Fruit fly (Drosophila melanogaster) whole organism, embryonic: ENCODE measurements around the gene CG13634.

Source experiments
- ATbp ChIP-seq: fragments of 200-800 bp; sonication (Bioruptor generic); optimal IDR thresholded peaks from 2 replicates; lab custom pipeline; 2017; ENCODE audit warnings: missing biosample characterization, mild to moderate bottlenecking, missing genetic modification characterization, missing genetic modification reagents
- Ada2b ChIP-seq: fragments of 200-800 bp; sonication (Bioruptor generic); IDR thresholded peaks from 2 replicates; pipeline ENCODE4 v1.3.6; 2022; ENCODE audit warnings: missing biosample characterization, missing genetic modification characterization
- CG11560 ChIP-seq: fragments of 200-800 bp; sonication (Bioruptor generic); IDR thresholded peaks from 3 replicates; pipeline ENCODE4 v1.3.6; 2022; ENCODE audit warnings: missing biosample characterization, missing genetic modification characterization
- CG12104 ChIP-seq: fragments of 200-800 bp; sonication (Bioruptor generic); optimal IDR thresholded peaks from 3 replicates; lab custom pipeline; 2016; ENCODE audit warnings: missing biosample characterization, missing genetic modification characterization
- CG1233 ChIP-seq: fragments of 200-800 bp; sonication (Bioruptor generic); optimal IDR thresholded peaks from 4 replicates; lab custom pipeline; 2018; ENCODE audit warnings: missing biosample characterization, mild to moderate bottlenecking, missing genetic modification characterization
- CG13287 ChIP-seq: fragments of 200-800 bp; sonication (Bioruptor generic); IDR thresholded peaks from 2 replicates; pipeline ENCODE4 v1.3.6; 2022; ENCODE audit warnings: missing biosample characterization, missing genetic modification characterization; ENCODE audit not compliant: partially characterized antibody
- CG13775 ChIP-seq: fragments of 200-800 bp; sonication (Bioruptor generic); optimal IDR thresholded peaks from 3 replicates; lab custom pipeline; 2017; ENCODE audit warnings: missing biosample characterization, mild to moderate bottlenecking, missing genetic modification characterization
- CG14667 ChIP-seq: fragments of 200-800 bp; sonication (Bioruptor generic); IDR thresholded peaks from 2 replicates; pipeline ENCODE4 v1.3.6; 2022; ENCODE audit warnings: missing biosample characterization, missing genetic modification characterization
- CG14710 ChIP-seq: fragments of 200-800 bp; sonication (Bioruptor generic); optimal IDR thresholded peaks from 3 replicates; lab custom pipeline; 2019; ENCODE audit warnings: missing biosample characterization, mild to moderate bottlenecking, missing genetic modification characterization, moderate library complexity
- CG1529 ChIP-seq: fragments of 200-800 bp; sonication (Bioruptor generic); optimal IDR thresholded peaks from 3 replicates; lab custom pipeline; 2018; ENCODE audit warnings: missing biosample characterization, missing genetic modification characterization
- CG17186 ChIP-seq: fragments of 200-800 bp; sonication (Bioruptor generic); optimal IDR thresholded peaks from 3 replicates; lab custom pipeline; 2017; ENCODE audit warnings: missing biosample characterization, missing genetic modification reagents, missing genetic modification characterization
- CG17359 ChIP-seq: fragments of 200-800 bp; sonication (Bioruptor generic); optimal IDR thresholded peaks from 3 replicates; lab custom pipeline; 2018; ENCODE audit warnings: missing biosample characterization, mild to moderate bottlenecking, missing genetic modification characterization, moderate library complexity
- CG31441 ChIP-seq: fragments of 200-800 bp; sonication (Bioruptor generic); IDR thresholded peaks from 2 replicates; pipeline ENCODE4 v1.3.6; 2022; ENCODE audit warnings: missing biosample characterization, missing genetic modification characterization
- CG32532 ChIP-seq: fragments of 200-800 bp; sonication (Bioruptor generic); IDR thresholded peaks from 2 replicates; pipeline ENCODE4 v1.3.6; 2022; ENCODE audit warnings: missing biosample characterization, missing genetic modification characterization
- CG34376 ChIP-seq: fragments of 200-800 bp; sonication (Bioruptor generic); optimal IDR thresholded peaks from 2 replicates; lab custom pipeline; 2018; ENCODE audit warnings: missing biosample characterization, mild to moderate bottlenecking, missing genetic modification characterization
- CG5953 ChIP-seq: fragments of 200-800 bp; sonication (Bioruptor generic); IDR thresholded peaks from 2 replicates; pipeline ENCODE4 v1.3.6; 2022; ENCODE audit warnings: missing biosample characterization, missing genetic modification characterization
- CG6854 ChIP-seq: fragments of 200-800 bp; sonication (Bioruptor generic); optimal IDR thresholded peaks from 3 replicates; lab custom pipeline; 2017; ENCODE audit warnings: missing biosample characterization, mild to moderate bottlenecking, missing genetic modification characterization
- CG7745 ChIP-seq: fragments of 200-800 bp; sonication (Bioruptor generic); optimal IDR thresholded peaks from 2 replicates; lab custom pipeline; 2018; ENCODE audit warnings: missing biosample characterization, mild to moderate bottlenecking, missing genetic modification characterization, moderate library complexity
- CG9797 ChIP-seq: fragments of 200-800 bp; sonication (Bioruptor generic); optimal IDR thresholded peaks from 3 replicates; lab custom pipeline; 2018; ENCODE audit warnings: missing biosample characterization, mild to moderate bottlenecking, missing genetic modification characterization
- Dbx ChIP-seq: fragments of 200-800 bp; sonication (Bioruptor generic); IDR thresholded peaks from 3 replicates; pipeline ENCODE4 v1.3.6; 2022; ENCODE audit warnings: missing biosample characterization, missing genetic modification characterization
- Eip74EF ChIP-seq, 2 experiments: fragments of 200-800 bp in 1 of 2; fragments of >200 bp in 1 of 2; sonication (Bioruptor generic) in 1 of 2; optimal IDR thresholded peaks; 2 replicates each; lab custom pipeline; 2017 to 2019; ENCODE audit warnings: missing biosample characterization in 2 of 2, missing genetic modification characterization in 2 of 2, mild to moderate bottlenecking in 1 of 2, moderate library complexity in 1 of 2
- Gug ChIP-seq: fragments of 200-800 bp; sonication (Bioruptor generic); IDR thresholded peaks from 4 replicates; pipeline ENCODE4 v1.3.6; 2022; ENCODE audit warnings: missing biosample characterization, missing genetic modification characterization
- Hmr ChIP-seq: fragments of 200-800 bp; sonication (Bioruptor generic); optimal IDR thresholded peaks from 3 replicates; lab custom pipeline; 2017; ENCODE audit warnings: mild to moderate bottlenecking, missing biosample characterization, missing genetic modification reagents, missing genetic modification characterization
- Hr51 ChIP-seq, 2 experiments: fragments of 200-800 bp; sonication (Bioruptor generic); optimal IDR thresholded peaks; 2 replicates in 1 of 2; 3 replicates in 1 of 2; lab custom pipeline; 2016 to 2018; ENCODE audit warnings: missing biosample characterization in 2 of 2, missing genetic modification characterization in 2 of 2, mild to moderate bottlenecking in 1 of 2, moderate library complexity in 1 of 2
- Hr78 ChIP-seq, 2 experiments: fragments of 200-800 bp in 1 of 2; fragments of >200 bp in 1 of 2; sonication (Bioruptor generic) in 1 of 2; optimal IDR thresholded peaks; 2 replicates each; lab custom pipeline; 2017 to 2019; ENCODE audit warnings: missing biosample characterization in 2 of 2, missing genetic modification characterization in 2 of 2, mild to moderate bottlenecking in 1 of 2, moderate library complexity in 1 of 2
- Rx ChIP-seq: fragments of 200-800 bp; sonication (Bioruptor generic); IDR thresholded peaks from 2 replicates; pipeline ENCODE4 v1.3.6; 2022; ENCODE audit warnings: missing biosample characterization, missing genetic modification characterization
- Six4 ChIP-seq: fragments of 200-800 bp; sonication (Bioruptor generic); optimal IDR thresholded peaks from 2 replicates; lab custom pipeline; 2016; ENCODE audit warnings: missing biosample characterization, missing genetic modification characterization
- ac ChIP-seq: fragments of 200-800 bp; sonication (Bioruptor generic); optimal IDR thresholded peaks from 3 replicates; lab custom pipeline; 2017; ENCODE audit warnings: missing biosample characterization, mild to moderate bottlenecking, missing genetic modification characterization
- amos ChIP-seq: fragments of 200-800 bp; sonication (Bioruptor generic); IDR thresholded peaks from 2 replicates; pipeline ENCODE4 v1.3.6; 2022; ENCODE audit warnings: missing biosample characterization, missing genetic modification characterization; ENCODE audit not compliant: partially characterized antibody
- ase ChIP-seq: fragments of 200-800 bp; sonication (Bioruptor generic); IDR thresholded peaks from 3 replicates; pipeline ENCODE4 v1.3.6; 2022; ENCODE audit warnings: missing biosample characterization, missing genetic modification characterization
- bcd ChIP-seq: fragments of 200-800 bp; sonication (Bioruptor generic); optimal IDR thresholded peaks from 2 replicates; lab custom pipeline; 2017; ENCODE audit warnings: missing biosample characterization, mild to moderate bottlenecking, missing genetic modification characterization
- cad ChIP-seq: fragments of >200 bp; optimal IDR thresholded peaks from 2 replicates; lab custom pipeline; 2017; ENCODE audit warnings: missing biosample characterization, missing genetic modification characterization
- chif ChIP-seq, 2 experiments: fragments of 200-800 bp; sonication (Bioruptor generic); optimal IDR thresholded peaks; 3 replicates each; lab custom pipeline; 2016; ENCODE audit warnings: missing biosample characterization in 2 of 2, missing genetic modification characterization in 2 of 2
- crol ChIP-seq: fragments of 200-800 bp; sonication (Bioruptor generic); IDR thresholded peaks from 2 replicates; pipeline ENCODE4 v1.3.6; 2022; ENCODE audit warnings: missing biosample characterization, missing genetic modification characterization
- dati ChIP-seq: fragments of 200-800 bp; sonication (Bioruptor generic); IDR thresholded peaks from 2 replicates; pipeline ENCODE4 v1.3.6; 2022; ENCODE audit warnings: missing biosample characterization, missing genetic modification characterization
- dimm ChIP-seq: fragments of 200-800 bp; sonication (Bioruptor generic); IDR thresholded peaks from 2 replicates; pipeline ENCODE4 v1.3.6; 2022; ENCODE audit warnings: missing biosample characterization, missing genetic modification characterization
- en ChIP-seq: fragments of 200-800 bp; sonication (Bioruptor generic); optimal IDR thresholded peaks from 2 replicates; lab custom pipeline; 2016; ENCODE audit warnings: missing biosample characterization, missing genetic modification characterization
- fru ChIP-seq: fragments of >200 bp; optimal IDR thresholded peaks from 2 replicates; lab custom pipeline; 2017
- gcm ChIP-seq: fragments of 200-800 bp; sonication (Bioruptor generic); optimal IDR thresholded peaks from 2 replicates; lab custom pipeline; 2019; ENCODE audit warnings: missing biosample characterization, mild to moderate bottlenecking, missing genetic modification characterization, moderate library complexity
- gem ChIP-seq: fragments of 200-800 bp; sonication (Bioruptor generic); optimal IDR thresholded peaks from 2 replicates; lab custom pipeline; 2019; ENCODE audit warnings: missing biosample characterization, mild to moderate bottlenecking, missing genetic modification characterization, moderate library complexity
- hb ChIP-seq: fragments of 200-800 bp; sonication (Bioruptor generic); IDR thresholded peaks from 3 replicates; pipeline ENCODE4 v1.3.6; 2022; ENCODE audit warnings: missing biosample characterization, missing genetic modification characterization; ENCODE audit not compliant: partially characterized antibody
- jing ChIP-seq: fragments of 200-800 bp; sonication (Bioruptor generic); optimal IDR thresholded peaks from 2 replicates; lab custom pipeline; 2018; ENCODE audit warnings: missing biosample characterization, mild to moderate bottlenecking, missing genetic modification characterization
- klu ChIP-seq: fragments of 200-800 bp; sonication (Bioruptor generic); IDR thresholded peaks from 2 replicates; pipeline ENCODE4 v1.3.6; 2022; ENCODE audit warnings: missing biosample characterization, missing genetic modification characterization
- maf-S ChIP-seq: fragments of 200-800 bp; sonication (Bioruptor generic); optimal IDR thresholded peaks from 2 replicates; lab custom pipeline; 2016; ENCODE audit warnings: missing biosample characterization, missing genetic modification characterization
- mirr ChIP-seq: fragments of 200-800 bp; sonication (Bioruptor generic); optimal IDR thresholded peaks from 3 replicates; lab custom pipeline; 2018; ENCODE audit warnings: missing biosample characterization, mild to moderate bottlenecking, missing genetic modification characterization
- nerfin-2 ChIP-seq: fragments of 200-800 bp; sonication (Bioruptor generic); IDR thresholded peaks from 2 replicates; pipeline ENCODE4 v1.3.6; 2022; ENCODE audit warnings: missing biosample characterization, missing genetic modification characterization; ENCODE audit not compliant: partially characterized antibody
- org-1 ChIP-seq: fragments of 200-800 bp; sonication (Bioruptor generic); optimal IDR thresholded peaks from 2 replicates; lab custom pipeline; 2017; ENCODE audit warnings: missing biosample characterization, missing genetic modification characterization
- phol ChIP-seq: fragments of 200-800 bp; sonication (Bioruptor generic); optimal IDR thresholded peaks from 3 replicates; lab custom pipeline; 2018; ENCODE audit warnings: missing biosample characterization, mild to moderate bottlenecking, missing genetic modification characterization, moderate library complexity
- sd ChIP-seq: fragments of 200-800 bp; sonication (Bioruptor generic); optimal IDR thresholded peaks from 3 replicates; lab custom pipeline; 2018; ENCODE audit warnings: missing biosample characterization, mild to moderate bottlenecking, missing genetic modification characterization, moderate library complexity
- sob ChIP-seq: fragments of 200-800 bp; sonication (Bioruptor generic); IDR thresholded peaks from 2 replicates; pipeline ENCODE4 v1.3.6; 2022; ENCODE audit warnings: missing biosample characterization, missing genetic modification characterization
- wek ChIP-seq: fragments of 200-800 bp; sonication (Bioruptor generic); optimal IDR thresholded peaks from 3 replicates; lab custom pipeline; 2018; ENCODE audit warnings: missing biosample characterization, mild to moderate bottlenecking, missing genetic modification characterization, moderate library complexity

Gene CG13634

dm6 chr3R:24753561-24754027 is 36.3 kb downstream of the CG13634 start, which contains the start of gene asp (continued):
- no peak for TF ChIP-seq jing (GFP tag; lab: Kevin White, UChicago)
- no peak for TF ChIP-seq org-1 (GFP tag; lab: Kevin White, UChicago)
- TF ChIP-seq CG6854 (GFP tag; lab: Kevin White, UChicago) = no peak
- no peak for TF ChIP-seq gem (tag; lab: Kevin White, UChicago)
- TF ChIP-seq dimm (GFP tag; lab: Robert Waterston, UW) = no peak
- TF ChIP-seq sd (tag; lab: Kevin White, UChicago) = no peak
- no peak for TF ChIP-seq Rx
- no peak for TF ChIP-seq cad (GFP tag; lab: Kevin White, UChicago)
- peak; percentile 59 for TF ChIP-seq CG9797 (GFP tag; lab: Kevin White, UChicago)
- no peak for TF ChIP-seq CG1233
- TF ChIP-seq Gug (GFP tag; lab: Robert Waterston, UW) = no peak
- no peak for TF ChIP-seq CG7745 (tag; lab: Kevin White, UChicago)
- no peak for TF ChIP-seq fru (lab: Kevin White, UChicago)
- TF ChIP-seq CG12104 (GFP tag; lab: Kevin White, UChicago) = no peak
- peak; percentile 73 for TF ChIP-seq CG14710 (tag; lab: Kevin White, UChicago)
- TF ChIP-seq dati (GFP tag; lab: Robert Waterston, UW) = no peak
- no peak for TF ChIP-seq Dbx (GFP tag; lab: Robert Waterston, UW)
- TF ChIP-seq mirr (GFP tag; lab: Kevin White, UChicago) = no peak
- TF ChIP-seq Hr51 (GFP tag; optimal IDR thresholded peaks at IDR 0.05; lab: Kevin White, UChicago) = no peak
- TF ChIP-seq nerfin-2 (GFP tag; lab: Robert Waterston, UW) = peak; percentile 87
- peak; percentile 77 for TF ChIP-seq amos (GFP tag; lab: Robert Waterston, UW)
- no peak for TF ChIP-seq CG5953 (GFP tag; lab: Robert Waterston, UW)
- no peak for TF ChIP-seq chif (GFP tag; optimal IDR thresholded peaks at IDR 0.05; lab: Kevin White, UChicago)
- no peak for TF ChIP-seq CG1529 (GFP tag; lab: Kevin White, UChicago)
- TF ChIP-seq gcm = no peak
- TF ChIP-seq ATbp = no peak
- no peak for TF ChIP-seq en (GFP tag; lab: Kevin White, UChicago)
- TF ChIP-seq CG13775 (GFP tag; lab: Kevin White, UChicago) = no peak
- no peak for TF ChIP-seq CG17359 (tag; lab: Kevin White, UChicago)
- peak; percentile 89 for TF ChIP-seq CG13287 (GFP tag; lab: Robert Waterston, UW)
- TF ChIP-seq Hr78 (GFP tag; optimal IDR thresholded peaks at IDR 0.05; lab: Kevin White, UChicago) = no peak
- no peak for TF ChIP-seq CG31441
- TF ChIP-seq CG32532 (GFP tag; lab: Robert Waterston, UW) = no peak
- 0 out of 2 replicates have a peak, but pooled peaks have one; percentile 21 for TF ChIP-seq sob
- no peak for TF ChIP-seq CG34376
- TF ChIP-seq phol (tag; lab: Kevin White, UChicago) = peak; percentile 57
- TF ChIP-seq maf-S (GFP tag; lab: Kevin White, UChicago) = no peak
- TF ChIP-seq Eip74EF (GFP tag; optimal IDR thresholded peaks at IDR 0.05; lab: Kevin White, UChicago) = no peak
- no peak for TF ChIP-seq Hmr (GFP tag; lab: Kevin White, UChicago)
- TF ChIP-seq wek (GFP tag; lab: Kevin White, UChicago) = peak; percentile 97
- TF ChIP-seq hb = peak; percentile 84
- TF ChIP-seq crol (GFP tag; lab: Robert Waterston, UW) = no peak
- TF ChIP-seq ac (GFP tag; lab: Kevin White, UChicago) = no peak
- no peak for TF ChIP-seq klu (GFP tag; lab: Robert Waterston, UW)
- no peak for TF ChIP-seq bcd (GFP tag; lab: Kevin White, UChicago)
- TF ChIP-seq ase (GFP tag; lab: Robert Waterston, UW) = no peak
- peak; percentile 47 for TF ChIP-seq Six4 (GFP tag; lab: Kevin White, UChicago)
- TF ChIP-seq CG14667 (GFP tag; lab: Robert Waterston, UW) = no peak
- TF ChIP-seq Ada2b (GFP tag; lab: Robert Waterston, UW) = 0 out of 2 replicates have a peak, but pooled peaks have one; percentile 10
- peak; percentile 73; the same call in 2 of the 3 replicates for TF ChIP-seq CG11560 (tag; lab: Robert Waterston, UW)
- TF ChIP-seq CG17186 (GFP tag; lab: Kevin White, UChicago) = peak; percentile 67
